Worm (Caenorhabditis elegans) whole organism, L4 larva: Measurements from ENCODE around the gene clec-127.
A peak's percentile ranks its signal among the peaks of the same experiment; 100 is the strongest.

Source experiments
- Y105C5A.15 ChIP-seq: fragments of 200-800 bp; sonication (Bioruptor generic); IDR thresholded peaks from 2 replicates; pipeline ENCODE4 v1.3.6; 2022; ENCODE audit warnings: missing genetic modification characterization, missing compliant biosample characterization
- aly-2 ChIP-seq: sonication (generic microtip); optimal IDR thresholded peaks from 2 replicates; lab custom pipeline; 2018; ENCODE audit warnings: missing biosample characterization, missing genetic modification characterization
- ama-1 ChIP-seq: fragments of 150-350 bp; optimal IDR thresholded peaks from 2 replicates; lab custom pipeline; 2014; ENCODE audit warnings: inconsistent platforms, mixed read lengths
- arid-1 ChIP-seq: fragments of 200-800 bp; sonication (Bioruptor generic); conservative IDR thresholded peaks from 2 replicates; pipeline ENCODE4 v1.3.6; 2022; ENCODE audit warnings: missing genetic modification reagents, missing genetic modification characterization, missing compliant biosample characterization
- ceh-28 ChIP-seq: fragments of 150-350 bp; optimal IDR thresholded peaks from 2 replicates; lab custom pipeline; 2014; ENCODE audit warnings: missing biosample characterization, missing genetic modification reagents, missing genetic modification characterization
- ceh-32 ChIP-seq: sonication (generic microtip); optimal IDR thresholded peaks from 2 replicates; lab custom pipeline; 2016; ENCODE audit warnings: mild to moderate bottlenecking, missing genetic modification characterization, missing compliant biosample characterization; ENCODE audit not compliant: poor library complexity
- daf-19 ChIP-seq: fragments of 200-800 bp; sonication (Bioruptor generic); conservative IDR thresholded peaks from 2 replicates; pipeline ENCODE4 v1.3.6; 2022; ENCODE audit warnings: missing genetic modification characterization, missing compliant biosample characterization
- duxl-1 ChIP-seq: sonication (generic microtip); optimal IDR thresholded peaks from 2 replicates; lab custom pipeline; 2016; ENCODE audit warnings: mild to moderate bottlenecking, missing genetic modification characterization, moderate library complexity, missing compliant biosample characterization; ENCODE audit not compliant: poor library complexity
- egl-43 ChIP-seq: fragments of 200-800 bp; sonication (Bioruptor generic); IDR thresholded peaks from 2 replicates; pipeline ENCODE4 v1.3.6; 2022; ENCODE audit warnings: missing genetic modification reagents, missing genetic modification characterization, missing compliant biosample characterization
- gei-8 ChIP-seq: fragments of 200-800 bp; sonication (Bioruptor generic); optimal IDR thresholded peaks from 2 replicates; lab custom pipeline; 2018; ENCODE audit warnings: mild to moderate bottlenecking, missing genetic modification characterization, missing compliant biosample characterization
- lin-1 ChIP-seq: fragments of 200-800 bp; sonication (Bioruptor generic); IDR thresholded peaks from 2 replicates; pipeline ENCODE4 v1.3.6; 2022; ENCODE audit warnings: missing genetic modification reagents, missing genetic modification characterization, missing compliant biosample characterization
- mep-1 ChIP-seq: fragments of 150-350 bp; sonication (generic microtip); optimal IDR thresholded peaks from 3 replicates; lab custom pipeline; 2014; ENCODE audit warnings: missing biosample characterization, missing genetic modification characterization
- mxl-2 ChIP-seq: fragments of 200-800 bp; sonication (Bioruptor generic); conservative IDR thresholded peaks from 2 replicates; pipeline ENCODE4 v1.3.6; 2022; ENCODE audit warnings: missing genetic modification reagents, missing genetic modification characterization, missing compliant biosample characterization
- nhr-11 ChIP-seq: fragments of 150-350 bp; optimal IDR thresholded peaks from 2 replicates; lab custom pipeline; 2014; ENCODE audit warnings: missing biosample characterization, missing genetic modification characterization
- nhr-237 ChIP-seq: sonication (generic microtip); optimal IDR thresholded peaks from 2 replicates; lab custom pipeline; 2017; ENCODE audit warnings: missing biosample characterization, missing genetic modification characterization
- nhr-42 ChIP-seq: fragments of 200-800 bp; sonication (Bioruptor generic); IDR thresholded peaks from 2 replicates; pipeline ENCODE4 v1.3.6; 2022; ENCODE audit warnings: missing genetic modification characterization, missing compliant biosample characterization
- nhr-76 ChIP-seq: fragments of 150-350 bp; optimal IDR thresholded peaks from 2 replicates; lab custom pipeline; 2014; ENCODE audit warnings: missing biosample characterization, missing genetic modification characterization
- snpc-4 ChIP-seq: fragments of 150-350 bp; optimal IDR thresholded peaks from 2 replicates; lab custom pipeline; 2014; ENCODE audit warnings: missing biosample characterization, missing genetic modification characterization
- tra-1 ChIP-seq: fragments of 200-800 bp; sonication (Bioruptor generic); IDR thresholded peaks from 2 replicates; pipeline ENCODE4 v1.3.6; 2022; ENCODE audit warnings: missing genetic modification reagents, missing genetic modification characterization, missing compliant biosample characterization
- unc-130 ChIP-seq: sonication (generic microtip); optimal IDR thresholded peaks from 2 replicates; lab custom pipeline; 2016; ENCODE audit warnings: missing genetic modification reagents, missing genetic modification characterization, missing compliant biosample characterization
- unc-62 ChIP-seq, 3 experiments: fragments of 150-350 bp in 1 of 3; sonication (generic microtip); optimal IDR thresholded peaks in 2 of 3; peaks in 1 of 3; 1 replicate in 1 of 3; 2 replicates in 2 of 3; lab custom pipeline; 2014 to 2017; ENCODE audit warnings: missing biosample characterization in 3 of 3, missing genetic modification characterization in 3 of 3, missing genetic modification reagents in 3 of 3, missing genotype in 1 of 3
- zip-11 ChIP-seq: fragments of 200-800 bp; sonication (Bioruptor generic); IDR thresholded peaks from 2 replicates; pipeline ENCODE4 v1.3.6; 2022; ENCODE audit warnings: missing genetic modification characterization, missing compliant biosample characterization
- ztf-7 ChIP-seq: fragments of 150-350 bp; optimal IDR thresholded peaks from 2 replicates; lab custom pipeline; 2014; ENCODE audit warnings: missing biosample characterization, missing genetic modification characterization

The clec-127 gene

DNA sequence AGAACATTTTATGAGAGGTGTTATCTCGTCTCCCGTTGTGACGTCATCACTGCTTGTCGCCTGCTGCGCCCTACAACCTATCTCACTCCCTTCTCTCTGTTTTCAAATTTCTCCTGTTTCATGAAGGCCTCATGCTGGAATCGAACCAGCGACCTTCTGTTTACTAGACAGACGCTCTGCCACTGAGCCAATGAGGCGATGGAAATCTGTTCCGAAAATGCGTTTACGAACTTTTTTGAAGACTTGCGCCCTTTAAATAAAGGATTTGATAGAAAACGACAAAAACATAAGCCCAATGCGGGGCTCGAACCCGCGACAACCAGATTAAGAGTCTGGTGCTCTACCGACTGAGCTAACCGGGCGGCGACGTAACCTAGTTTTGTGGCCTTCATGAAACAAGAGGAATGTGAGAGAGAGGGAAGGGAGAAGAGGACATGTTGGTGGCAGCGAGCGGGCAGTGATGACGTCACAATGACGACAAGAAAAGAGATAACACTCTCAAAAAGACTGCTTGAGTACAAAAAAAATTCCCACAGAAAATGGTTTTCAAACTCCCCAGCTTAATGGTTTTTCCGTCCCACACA is 50.0 kb downstream of the clec-127 start, which contains the start of gene clec-126 (continued):
- TF ChIP-seq tra-1 (GFP tag; lab: Robert Waterston, UW) (peak; percentile 71; the same call in 1 of the 2 replicates), lin-1 (GFP tag; lab: Robert Waterston, UW) (no peak), unc-130 (GFP tag; lab: Kevin White, UChicago) (peak; percentile 68), nhr-76 (tag; lab: Kevin White, UChicago) (no peak), aly-2 (tag; lab: Kevin White, UChicago) (no peak), daf-19 (GFP tag; lab: Robert Waterston, UW) (no peak), duxl-1 (tag; lab: Kevin White, UChicago) (peak; percentile 67), snpc-4 (tag; lab: Kevin White, UChicago) (peak; percentile 12), ceh-32 (tag; lab: Kevin White, UChicago) (no peak), nhr-237 (tag; lab: Kevin White, UChicago) (no peak), nhr-42 (GFP tag; lab: Robert Waterston, UW) (no peak; the same call in 1 of the 2 replicates), gei-8 (GFP tag; lab: Kevin White, UChicago) (peak; percentile 46), arid-1 (GFP tag; lab: Robert Waterston, UW) (peak; percentile 31; the same call in 1 of the 2 replicates), ama-1 (no peak), ztf-7 (tag; lab: Kevin White, UChicago) (peak; percentile 59), nhr-11 (tag; lab: Kevin White, UChicago) (no peak), unc-62 (GFP tag; optimal IDR thresholded peaks at IDR 0.05 in 1 of 2; lab: Kevin White, UChicago) (peak in 1 of 2 experiments; percentile 64), unc-62 (tag; optimal IDR thresholded peaks at IDR 0.05; lab: Kevin White, UChicago) (no peak), ceh-28 (no peak), Y105C5A.15 (GFP tag; lab: Robert Waterston, UW) (peak; percentile 31; the same call in 1 of the 2 replicates), egl-43 (GFP tag; lab: Robert Waterston, UW) (peak; percentile 91), mep-1 (peak; percentile 88), mxl-2 (GFP tag; lab: Robert Waterston, UW) (0 out of 2 replicates have a peak, but pooled peaks have one; percentile 12), zip-11 (GFP tag; lab: Robert Waterston, UW) (0 out of 2 replicates have a peak, but pooled peaks have one; percentile 9)
